Worm (Caenorhabditis elegans) whole organism, young adult: Measurements from ENCODE around the gene sri-33.

ENCODE experiments used
- B0019.2 ChIP-seq: fragments of 200-800 bp; sonication (Bioruptor generic); conservative IDR thresholded peaks from 2 replicates; pipeline ENCODE4 v1.3.6; 2022; ENCODE audit warnings: missing genetic modification reagents, missing genetic modification characterization, missing compliant biosample characterization
- ZK185.1 ChIP-seq: sonication (generic microtip); optimal IDR thresholded peaks from 2 replicates; lab custom pipeline; 2016; ENCODE audit warnings: mild to moderate bottlenecking, missing genetic modification characterization, missing compliant biosample characterization; ENCODE audit not compliant: poor library complexity, severe bottlenecking
- let-526 ChIP-seq: fragments of 200-800 bp; sonication (Bioruptor generic); IDR thresholded peaks from 2 replicates; pipeline ENCODE4 v1.3.6; 2022; ENCODE audit warnings: missing genetic modification reagents, missing genetic modification characterization, missing compliant biosample characterization

ce11 chrII:3105765-3106164, 50.9 kb downstream of the sri-33 start, which contains the start of gene clec-122:
- no peak for TF ChIP-seq let-526 (GFP tag; lab: Robert Waterston, UW)
- no peak for TF ChIP-seq B0019.2 (GFP tag; lab: Robert Waterston, UW)
- TF ChIP-seq ZK185.1 = no peak
